Worm (Caenorhabditis elegans): ENCODE measurements around the gene gst-20.

gst-20 gene

DNA sequence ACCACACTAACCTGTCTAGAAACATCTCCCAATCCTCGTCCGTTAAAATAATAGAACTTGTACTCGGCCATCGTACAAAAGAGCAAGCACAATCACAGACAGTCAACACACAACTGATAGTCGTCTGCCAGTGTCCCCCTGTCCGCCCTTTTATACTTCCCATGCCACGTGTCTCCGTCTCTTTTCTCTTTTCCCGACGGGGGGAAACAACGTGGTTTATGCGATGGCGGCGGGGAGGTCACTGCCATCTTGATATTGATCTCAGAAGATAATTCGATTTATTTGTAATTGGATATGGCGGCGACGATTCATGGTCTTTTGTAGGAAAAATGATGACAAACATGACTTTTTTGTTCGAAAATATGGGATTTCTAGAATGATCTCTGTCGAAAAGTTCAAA, at the start of gene gst-20:
Gene gst-20 (minus strand): TSS at position 170 of the 400 bp plus-strand sequence.
- TF ChIP-seq vab-7 (GFP tag; IDR thresholded peaks at IDR 0.05) (no peak), nhr-102 (tag; optimal IDR thresholded peaks at IDR 0.05) (peak; percentile 50), lsy-2 (tag; optimal IDR thresholded peaks at IDR 0.05) (peak in 1 of 2 experiments; percentile 18), nhr-10 (tag; optimal IDR thresholded peaks at IDR 0.05) (no peak), D1046.2 (GFP tag; IDR thresholded peaks at IDR 0.05) (no peak), hlh-30 (tag; optimal IDR thresholded peaks at IDR 0.05; ENCODE audit: insufficient read depth) (peak; percentile 82), unc-62 (GFP tag; optimal IDR thresholded peaks at IDR 0.05 in 1 of 2) (no peak), unc-62 (tag; optimal IDR thresholded peaks at IDR 0.05) (no peak), ama-1 (optimal IDR thresholded peaks at IDR 0.05) (no peak), ceh-44 (GFP tag; IDR thresholded peaks at IDR 0.05) (no peak), hlh-11 (tag; optimal IDR thresholded peaks at IDR 0.05) (peak; percentile 78), egl-43 (GFP tag; IDR thresholded peaks at IDR 0.05) (no peak), spr-3 (GFP tag; optimal IDR thresholded peaks at IDR 0.05) (no peak), pqm-1 (tag; optimal IDR thresholded peaks at IDR 0.05) (peak; percentile 62), lin-39 (tag; optimal IDR thresholded peaks at IDR 0.05) (no peak), nhr-237 (tag; optimal IDR thresholded peaks at IDR 0.05) (no peak), dmd-6 (GFP tag; IDR thresholded peaks at IDR 0.05) (peak; percentile 79), ceh-28 (tag; optimal IDR thresholded peaks at IDR 0.05) (no peak), fkh-10 (GFP tag; optimal IDR thresholded peaks at IDR 0.05) (no peak), ztf-11 (tag; optimal IDR thresholded peaks at IDR 0.05) (no peak), php-3 (GFP tag; IDR thresholded peaks at IDR 0.05) (no peak), F10B5.3 (tag; optimal IDR thresholded peaks at IDR 0.05) (no peak), madf-9 (GFP tag; conservative IDR thresholded peaks at IDR 0.05) (no peak), Y75B8A.6 (GFP tag; IDR thresholded peaks at IDR 0.05) (no peak), aha-1 (tag) (peak; percentile 28), R02D3.7 (tag; optimal IDR thresholded peaks at IDR 0.05) (no peak), dpl-1 (GFP tag; optimal IDR thresholded peaks at IDR 0.05) (peak; percentile 32), duxl-1 (tag; optimal IDR thresholded peaks at IDR 0.05; ENCODE audit: poor library complexity) (no peak), daf-16 (GFP tag; optimal IDR thresholded peaks at IDR 0.05) (no peak), daf-16 (tag; optimal IDR thresholded peaks at IDR 0.05) (peak; percentile 84), sdz-12 (GFP tag; optimal IDR thresholded peaks at IDR 0.05) (no peak), lin-1 (GFP tag; IDR thresholded peaks at IDR 0.05) (no peak), snpc-1.2 (GFP tag; IDR thresholded peaks at IDR 0.05) (no peak), snpc-4 (tag; optimal IDR thresholded peaks at IDR 0.05) (no peak), nhr-48 (tag; optimal IDR thresholded peaks at IDR 0.05) (peak; percentile 53), lir-3 (tag; optimal IDR thresholded peaks at IDR 0.05) (no peak), nhr-77 (tag; optimal IDR thresholded peaks at IDR 0.05) (peak; percentile 82), arid-1 (GFP tag; conservative IDR thresholded peaks at IDR 0.05) (no peak), mdt-29 (GFP tag; IDR thresholded peaks at IDR 0.05) (no peak), F26F4.8 (GFP tag; conservative IDR thresholded peaks at IDR 0.05) (no peak), dve-1 (tag; optimal IDR thresholded peaks at IDR 0.05; ENCODE audit: insufficient read depth) (peak; percentile 75), Y105C5A.15 (GFP tag; IDR thresholded peaks at IDR 0.05) (no peak), nhr-28 (tag; optimal IDR thresholded peaks at IDR 0.05) (peak; percentile 72), Y5F2A.4 (GFP tag; optimal IDR thresholded peaks at IDR 0.05) (no peak), lim-7 (GFP tag; IDR thresholded peaks at IDR 0.05) (no peak), mdl-1 (tag; optimal IDR thresholded peaks at IDR 0.05) (peak in 1 of 2 experiments; percentile 85), mxl-3 (GFP tag; optimal IDR thresholded peaks at IDR 0.05) (peak; percentile 100), daf-8 (GFP tag; IDR thresholded peaks at IDR 0.05) (no peak), skn-1 (tag; optimal IDR thresholded peaks at IDR 0.05) (no peak), ces-1 (GFP tag; optimal IDR thresholded peaks at IDR 0.05) (no peak), nhr-6 (tag; optimal IDR thresholded peaks at IDR 0.05) (peak; percentile 22), pha-4 (GFP tag; IDR thresholded peaks at IDR 0.05) (no peak), pha-4 (tag; optimal IDR thresholded peaks at IDR 0.05) (no peak), nhr-111 (GFP tag; optimal IDR thresholded peaks at IDR 0.05) (no peak)

Data from whole organism, L4 larva.